Worm (Caenorhabditis elegans) whole organism, L1 larva: ENCODE data around the gene sel-7.
A peak's percentile ranks its signal among the peaks of the same experiment; 100 is the strongest.

Source experiments
- C04F5.9 ChIP-seq: sonication (generic microtip); optimal IDR thresholded peaks from 2 replicates; lab custom pipeline; 2016; ENCODE audit warnings: missing genetic modification characterization, missing compliant biosample characterization
- C16A3.4 ChIP-seq: fragments of 150-350 bp; optimal IDR thresholded peaks from 2 replicates; lab custom pipeline; 2014; ENCODE audit warnings: missing biosample characterization, missing genetic modification characterization
- C34B4.2 ChIP-seq: sonication (generic microtip); optimal IDR thresholded peaks from 2 replicates; lab custom pipeline; 2017; ENCODE audit warnings: mild to moderate bottlenecking, missing genetic modification characterization, missing compliant biosample characterization
- F16B12.6 ChIP-seq: fragments of 150-350 bp; optimal IDR thresholded peaks from 2 replicates; lab custom pipeline; 2014; ENCODE audit warnings: missing biosample characterization, missing genetic modification characterization
- alr-1 ChIP-seq: fragments of 200-800 bp; sonication (Bioruptor generic); optimal IDR thresholded peaks from 2 replicates; lab custom pipeline; 2018; ENCODE audit warnings: borderline replicate concordance, mild to moderate bottlenecking, missing genetic modification characterization, missing compliant biosample characterization
- aly-2 ChIP-seq: fragments of 150-350 bp; optimal IDR thresholded peaks from 2 replicates; lab custom pipeline; 2014; ENCODE audit warnings: missing biosample characterization, missing genetic modification characterization
- blmp-1 ChIP-seq: fragments of 150-350 bp; optimal IDR thresholded peaks from 2 replicates; lab custom pipeline; 2014; ENCODE audit warnings: missing biosample characterization, missing genetic modification characterization
- ceh-8 ChIP-seq: fragments of 200-800 bp; sonication (Bioruptor generic); optimal IDR thresholded peaks from 2 replicates; lab custom pipeline; 2018; ENCODE audit warnings: mild to moderate bottlenecking, missing genetic modification characterization, moderate library complexity, missing compliant biosample characterization
- ceh-88 ChIP-seq: fragments of 200-800 bp; sonication (Bioruptor generic); IDR thresholded peaks from 2 replicates; pipeline ENCODE4 v1.3.6; 2022; ENCODE audit warnings: missing genetic modification characterization, missing compliant biosample characterization
- ceh-90 ChIP-seq: sonication (generic microtip); optimal IDR thresholded peaks from 2 replicates; lab custom pipeline; 2016; ENCODE audit warnings: missing genetic modification characterization, missing compliant biosample characterization
- egl-27 ChIP-seq, 2 experiments: fragments of 150-350 bp in 1 of 2; sonication (generic microtip); optimal IDR thresholded peaks; 3 replicates each; lab custom pipeline; 2017 to 2018; ENCODE audit warnings: missing biosample characterization in 2 of 2, missing genetic modification characterization in 2 of 2, missing genetic modification reagents in 2 of 2
- elt-2 ChIP-seq: sonication (generic microtip); optimal IDR thresholded peaks from 2 replicates; lab custom pipeline; 2016; ENCODE audit warnings: missing genetic modification characterization, mild to moderate bottlenecking, inconsistent platforms, missing compliant biosample characterization, missing genetic modification reagents
- fkh-8 ChIP-seq: sonication (generic microtip); optimal IDR thresholded peaks from 2 replicates; lab custom pipeline; 2016; ENCODE audit warnings: mild to moderate bottlenecking, missing genetic modification characterization, missing compliant biosample characterization
- fos-1 ChIP-seq: fragments of 150-350 bp; optimal IDR thresholded peaks from 2 replicates; lab custom pipeline; 2014; ENCODE audit warnings: missing biosample characterization, missing genetic modification characterization
- hlh-17 ChIP-seq: fragments of 200-800 bp; sonication (Bioruptor generic); optimal IDR thresholded peaks from 2 replicates; lab custom pipeline; 2018; ENCODE audit warnings: missing genetic modification characterization, mild to moderate bottlenecking, missing compliant biosample characterization, moderate library complexity, borderline replicate concordance
- lin-13 ChIP-seq: fragments of 150-350 bp; optimal IDR thresholded peaks from 2 replicates; lab custom pipeline; 2014; ENCODE audit warnings: missing biosample characterization, missing genetic modification reagents, missing genetic modification characterization
- lin-14 ChIP-seq: fragments of 200-800 bp; sonication (Bioruptor generic); optimal IDR thresholded peaks from 2 replicates; lab custom pipeline; 2018; ENCODE audit warnings: mild to moderate bottlenecking, missing genetic modification characterization, moderate library complexity, missing compliant biosample characterization
- lin-39 ChIP-seq: fragments of 150-350 bp; optimal IDR thresholded peaks from 2 replicates; lab custom pipeline; 2014; ENCODE audit warnings: missing biosample characterization, missing genetic modification reagents, missing genetic modification characterization
- lsy-2 ChIP-seq, 2 experiments: fragments of 150-350 bp; optimal IDR thresholded peaks; 2 replicates each; lab custom pipeline; 2014; ENCODE audit warnings: missing biosample characterization in 2 of 2, missing genetic modification characterization in 2 of 2
- mab-9 ChIP-seq: fragments of 200-800 bp; sonication (Bioruptor generic); IDR thresholded peaks from 2 replicates; pipeline ENCODE4 v1.3.6; 2022; ENCODE audit warnings: missing genetic modification reagents, missing genetic modification characterization, missing compliant biosample characterization
- nhr-11 ChIP-seq: fragments of 150-350 bp; optimal IDR thresholded peaks from 2 replicates; lab custom pipeline; 2014; ENCODE audit warnings: missing biosample characterization, missing genetic modification characterization
- nhr-12 ChIP-seq: sonication (generic microtip); optimal IDR thresholded peaks from 2 replicates; lab custom pipeline; 2017; ENCODE audit warnings: missing biosample characterization, missing genetic modification characterization
- nhr-20 ChIP-seq: sonication (generic microtip); optimal IDR thresholded peaks from 2 replicates; lab custom pipeline; 2016; ENCODE audit warnings: mild to moderate bottlenecking, missing genetic modification characterization, missing compliant biosample characterization
- nhr-237 ChIP-seq: fragments of 150-350 bp; optimal IDR thresholded peaks from 2 replicates; lab custom pipeline; 2014; ENCODE audit warnings: missing biosample characterization, missing genetic modification characterization
- nhr-47 ChIP-seq: sonication (generic microtip); optimal IDR thresholded peaks from 2 replicates; lab custom pipeline; 2016; ENCODE audit warnings: mild to moderate bottlenecking, missing genetic modification characterization, moderate library complexity, missing compliant biosample characterization
- nhr-71 ChIP-seq: sonication (generic microtip); optimal IDR thresholded peaks from 2 replicates; lab custom pipeline; 2016; ENCODE audit warnings: mild to moderate bottlenecking, missing genetic modification characterization, moderate library complexity, missing compliant biosample characterization
- nhr-76 ChIP-seq: sonication (generic microtip); optimal IDR thresholded peaks from 2 replicates; lab custom pipeline; 2017; ENCODE audit warnings: missing biosample characterization, missing genetic modification characterization
- nhr-77 ChIP-seq: fragments of 150-350 bp; optimal IDR thresholded peaks from 2 replicates; lab custom pipeline; 2014; ENCODE audit warnings: missing biosample characterization, missing genetic modification characterization
- nhr-84 ChIP-seq: sonication (generic microtip); optimal IDR thresholded peaks from 2 replicates; lab custom pipeline; 2017; ENCODE audit warnings: missing biosample characterization, missing genetic modification characterization
- pax-3 ChIP-seq: fragments of 200-800 bp; sonication (Bioruptor generic); optimal IDR thresholded peaks from 2 replicates; lab custom pipeline; 2018; ENCODE audit warnings: mild to moderate bottlenecking, missing genetic modification characterization, moderate library complexity, missing compliant biosample characterization
- rnt-1 ChIP-seq: sonication (generic microtip); optimal IDR thresholded peaks from 2 replicates; lab custom pipeline; 2016; ENCODE audit warnings: mild to moderate bottlenecking, missing genetic modification characterization, moderate library complexity, missing compliant biosample characterization
- skn-1 ChIP-seq: fragments of 150-350 bp; optimal IDR thresholded peaks from 2 replicates; lab custom pipeline; 2014; ENCODE audit warnings: missing biosample characterization, missing genetic modification characterization
- sox-4 ChIP-seq: sonication (generic microtip); optimal IDR thresholded peaks from 2 replicates; lab custom pipeline; 2016; ENCODE audit warnings: missing genetic modification characterization, missing compliant biosample characterization
- swsn-7 ChIP-seq: sonication (generic microtip); optimal IDR thresholded peaks from 2 replicates; lab custom pipeline; 2016; ENCODE audit warnings: missing genetic modification characterization, missing compliant biosample characterization
- tbx-2 ChIP-seq: sonication (generic microtip); optimal IDR thresholded peaks from 2 replicates; lab custom pipeline; 2016; ENCODE audit warnings: missing genetic modification characterization, missing compliant biosample characterization
- unc-130 ChIP-seq: fragments of 150-350 bp; optimal IDR thresholded peaks from 2 replicates; lab custom pipeline; 2017; ENCODE audit warnings: missing biosample characterization, missing genetic modification characterization, inconsistent platforms
- unc-30 ChIP-seq: sonication (generic microtip); optimal IDR thresholded peaks from 2 replicates; lab custom pipeline; 2017; ENCODE audit warnings: missing biosample characterization, missing genetic modification characterization
- unc-86 ChIP-seq: sonication (generic microtip); optimal IDR thresholded peaks from 2 replicates; lab custom pipeline; 2016; ENCODE audit warnings: missing genetic modification characterization, missing compliant biosample characterization
- unc-98 ChIP-seq: fragments of 200-800 bp; sonication (Bioruptor generic); IDR thresholded peaks from 2 replicates; pipeline ENCODE4 v1.3.6; 2022; ENCODE audit warnings: missing genetic modification characterization, missing compliant biosample characterization
- vab-15 ChIP-seq: sonication (generic microtip); optimal IDR thresholded peaks from 2 replicates; lab custom pipeline; 2017; ENCODE audit warnings: missing genotype, mild to moderate bottlenecking, missing genetic modification characterization, missing compliant biosample characterization
- zag-1 ChIP-seq: fragments of 150-350 bp; optimal IDR thresholded peaks from 2 replicates; lab custom pipeline; 2014; ENCODE audit warnings: missing biosample characterization, missing genetic modification characterization
- ztf-11 ChIP-seq, 2 experiments: sonication (generic microtip); optimal IDR thresholded peaks; 2 replicates each; lab custom pipeline; 2016 to 2017; ENCODE audit warnings: missing genetic modification characterization in 2 of 2, missing biosample characterization in 1 of 2, missing compliant biosample characterization in 1 of 2
- ztf-4 ChIP-seq: fragments of 150-350 bp; optimal IDR thresholded peaks from 2 replicates; lab custom pipeline; 2014; ENCODE audit warnings: missing biosample characterization, missing genetic modification characterization

The sel-7 gene

ce11 chrX:14312416-14312815, 27.9 kb downstream of the sel-7 start (continued):
- TF ChIP-seq swsn-7 (tag; lab: Kevin White, UChicago) (peak; percentile 75), lin-39 (no peak), pax-3 (no peak), nhr-237 (tag; lab: Kevin White, UChicago) (peak; percentile 8), skn-1 (tag; lab: Kevin White, UChicago) (peak; percentile 23), blmp-1 (tag; lab: Kevin White, UChicago) (no peak), sox-4 (tag; lab: Kevin White, UChicago) (no peak), nhr-76 (tag; lab: Kevin White, UChicago) (no peak), rnt-1 (tag; lab: Kevin White, UChicago) (peak; percentile 69), alr-1 (no peak), C16A3.4 (tag; lab: Kevin White, UChicago) (peak; percentile 74), lin-13 (GFP tag; lab: Kevin White, UChicago) (peak; percentile 96), ceh-8 (GFP tag; lab: Kevin White, UChicago) (peak; percentile 44), ceh-88 (GFP tag; lab: Robert Waterston, UW) (no peak), ceh-90 (no peak), zag-1 (no peak), tbx-2 (peak; percentile 80), unc-30 (no peak), vab-15 (tag; lab: Kevin White, UChicago) (peak; percentile 58), lsy-2 (tag; optimal IDR thresholded peaks at IDR 0.05; lab: Kevin White, UChicago) (peak; percentile 85 to 95), C34B4.2 (tag; lab: Kevin White, UChicago) (no peak), fkh-8 (tag; lab: Kevin White, UChicago) (peak; percentile 76), ztf-11 (tag; optimal IDR thresholded peaks at IDR 0.05; lab: Kevin White, UChicago) (peak in 1 of 2 experiments; percentile 13), nhr-20 (tag; lab: Kevin White, UChicago) (peak; percentile 82), ztf-4 (peak; percentile 78), nhr-47 (tag; lab: Kevin White, UChicago) (peak; percentile 79), lin-14 (peak; percentile 93), unc-98 (GFP tag; lab: Robert Waterston, UW) (no peak), C04F5.9 (tag; lab: Kevin White, UChicago) (no peak), F16B12.6 (peak; percentile 85), nhr-77 (peak; percentile 54), unc-130 (tag; lab: Kevin White, UChicago) (peak; percentile 46)

ce11 chrX:14311583-14311982, 28.7 kb downstream of the sel-7 start, which contains the start of gene mgrn-1:
Gene mgrn-1 (minus strand): TSS chrX:14311683.
- TF ChIP-seq nhr-20 (tag; lab: Kevin White, UChicago) (no peak), nhr-71 (tag; lab: Kevin White, UChicago) (no peak), swsn-7 (tag; lab: Kevin White, UChicago) (no peak), nhr-11 (tag; lab: Kevin White, UChicago) (no peak), tbx-2 (no peak), fos-1 (tag; lab: Kevin White, UChicago) (no peak), mab-9 (GFP tag; lab: Robert Waterston, UW) (no peak), hlh-17 (no peak), egl-27 (tag; optimal IDR thresholded peaks at IDR 0.05; lab: Kevin White, UChicago) (no peak), unc-86 (tag; lab: Kevin White, UChicago) (no peak), nhr-84 (tag; lab: Kevin White, UChicago) (no peak), C16A3.4 (tag; lab: Kevin White, UChicago) (no peak), unc-30 (no peak), elt-2 (tag; lab: Kevin White, UChicago) (no peak)

- TF ChIP-seq aly-2 (tag; lab: Kevin White, UChicago) (no peak), fkh-8 (tag; lab: Kevin White, UChicago) (no peak), nhr-12 (tag; lab: Kevin White, UChicago) (no peak), fos-1 (tag; lab: Kevin White, UChicago) (no peak)
Observed at ce11 chrX:14309656-14310055, 30.6 kb downstream of the sel-7 start.
